Fruit fly (Drosophila melanogaster): ENCODE results near the gene CG13992.

- TF ChIP-seq bab1 (GFP tag; optimal IDR thresholded peaks at IDR 0.05) (no peak), CG7101 (tag; optimal IDR thresholded peaks at IDR 0.05) (no peak), ovo (GFP tag; optimal IDR thresholded peaks at IDR 0.05) (no peak), CG7045 (GFP tag; optimal IDR thresholded peaks at IDR 0.05) (no peak), Hr96 (GFP tag; optimal IDR thresholded peaks at IDR 0.05) (no peak), Crg-1 (GFP tag; optimal IDR thresholded peaks at IDR 0.05) (no peak), Clk (GFP tag; optimal IDR thresholded peaks at IDR 0.05) (no peak), CG1620 (GFP tag; optimal IDR thresholded peaks at IDR 0.05) (no peak)
Observed at dm6 chr2L:5964851-5965250, 2.7 kb downstream of the CG13992 start, which contains the start of gene psd.

Data from whole organism, adult.